Worm (Caenorhabditis elegans) whole organism, late embryonic: ENCODE measurements around the gene tag-234.

Experiments used
- ama-1 ChIP-seq: fragments of 150-350 bp; optimal IDR thresholded peaks from 2 replicates; lab custom pipeline; 2014
- ceh-24 ChIP-seq: sonication (generic microtip); optimal IDR thresholded peaks from 2 replicates; lab custom pipeline; 2016; ENCODE audit warnings: mild to moderate bottlenecking, missing genetic modification characterization, missing compliant biosample characterization
- ets-4 ChIP-seq: sonication (generic microtip); optimal IDR thresholded peaks from 2 replicates; lab custom pipeline; 2016; ENCODE audit warnings: missing genetic modification characterization, missing compliant biosample characterization
- lin-11 ChIP-seq: fragments of 200-800 bp; sonication (Bioruptor generic); optimal IDR thresholded peaks from 2 replicates; lab custom pipeline; 2018; ENCODE audit warnings: mild to moderate bottlenecking, missing genetic modification characterization, missing compliant biosample characterization
- nhr-11 ChIP-seq: fragments of 150-350 bp; optimal IDR thresholded peaks from 2 replicates; lab custom pipeline; 2014; ENCODE audit warnings: missing biosample characterization, missing genetic modification characterization
- pag-3 ChIP-seq: sonication (generic microtip); optimal IDR thresholded peaks from 2 replicates; lab custom pipeline; 2016; ENCODE audit warnings: missing compliant biosample characterization, missing genetic modification characterization, borderline replicate concordance

DNA sequence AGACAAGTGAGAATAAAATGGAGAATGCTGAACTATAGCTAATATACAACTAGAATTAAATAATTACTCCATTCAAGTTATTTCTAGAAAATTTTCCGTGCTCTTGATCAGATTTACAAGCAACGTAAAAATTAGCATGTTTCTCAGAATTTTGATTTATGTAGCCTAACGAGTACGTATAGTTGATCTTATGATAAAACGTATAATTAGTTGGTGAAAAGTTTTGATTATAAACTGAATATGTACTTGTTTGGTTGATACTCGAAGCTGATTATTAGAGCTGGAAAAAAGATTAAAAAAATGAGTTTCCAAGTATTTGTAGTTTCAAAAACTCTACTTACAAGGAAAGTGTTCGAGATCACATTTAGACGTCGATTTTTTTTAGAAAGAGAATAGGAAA, 32.5 kb downstream of the tag-234 start:
- TF ChIP-seq lin-11 (tag; lab: Kevin White, UChicago) (no peak), pag-3 (tag; lab: Kevin White, UChicago) (no peak), nhr-11 (no peak), ama-1 (no peak), ceh-24 (tag; lab: Kevin White, UChicago) (no peak), ets-4 (no peak)
